Worm (Caenorhabditis elegans) whole organism, early embryonic: ENCODE data around the gene hpo-26.

Experiments used
- B0310.2 ChIP-seq: sonication (generic microtip); optimal IDR thresholded peaks from 2 replicates; lab custom pipeline; 2016; ENCODE audit warnings: mild to moderate bottlenecking, missing genetic modification characterization, missing compliant biosample characterization
- F13C5.2 ChIP-seq: sonication (generic microtip); optimal IDR thresholded peaks from 2 replicates; lab custom pipeline; 2017; ENCODE audit warnings: mild to moderate bottlenecking, missing genetic modification characterization, inconsistent platforms, missing compliant biosample characterization
- aly-1 ChIP-seq: sonication (generic microtip); optimal IDR thresholded peaks from 2 replicates; lab custom pipeline; 2016; ENCODE audit warnings: missing genetic modification characterization, missing compliant biosample characterization
- ama-1 ChIP-seq: fragments of 150-350 bp; optimal IDR thresholded peaks from 2 replicates; lab custom pipeline; 2014
- ceh-13 ChIP-seq: fragments of 200-800 bp; sonication (Bioruptor generic); optimal IDR thresholded peaks from 2 replicates; lab custom pipeline; 2018; ENCODE audit warnings: mild to moderate bottlenecking, missing genetic modification characterization, missing compliant biosample characterization
- ceh-36 ChIP-seq: sonication (generic microtip); optimal IDR thresholded peaks from 2 replicates; lab custom pipeline; 2016; ENCODE audit warnings: missing genetic modification characterization, inconsistent platforms, missing compliant biosample characterization
- flt-1 ChIP-seq: fragments of 200-800 bp; sonication (Bioruptor generic); IDR thresholded peaks from 2 replicates; pipeline ENCODE4 v1.3.6; 2022; ENCODE audit warnings: missing genetic modification characterization, missing compliant biosample characterization
- hmg-4 ChIP-seq: fragments of 200-800 bp; sonication (Bioruptor generic); optimal IDR thresholded peaks from 2 replicates; lab custom pipeline; 2018; ENCODE audit warnings: mild to moderate bottlenecking, missing genetic modification characterization, missing compliant biosample characterization
- hnd-1 ChIP-seq: sonication (generic microtip); optimal IDR thresholded peaks from 2 replicates; lab custom pipeline; 2016; ENCODE audit warnings: missing genetic modification characterization, missing compliant biosample characterization
- pes-1 ChIP-seq: fragments of 200-800 bp; sonication (Bioruptor generic); IDR thresholded peaks from 2 replicates; pipeline ENCODE4 v1.3.6; 2022; ENCODE audit warnings: missing genetic modification reagents, missing genetic modification characterization, missing compliant biosample characterization
- scrt-1 ChIP-seq: fragments of 200-800 bp; sonication (Bioruptor generic); IDR thresholded peaks from 2 replicates; pipeline ENCODE4 v1.3.6; 2022; ENCODE audit warnings: missing genetic modification characterization, missing compliant biosample characterization
- tbx-37 ChIP-seq: fragments of 200-800 bp; sonication (Bioruptor generic); conservative IDR thresholded peaks from 2 replicates; pipeline ENCODE4 v1.3.6; 2022; ENCODE audit warnings: missing genetic modification reagents, missing genetic modification characterization, missing compliant biosample characterization
- tra-4 ChIP-seq: sonication (generic microtip); optimal IDR thresholded peaks from 2 replicates; lab custom pipeline; 2017; ENCODE audit warnings: missing genetic modification characterization, missing compliant biosample characterization

- TF ChIP-seq ama-1 (lab: Kevin White, UChicago) (no peak), F13C5.2 (tag; lab: Kevin White, UChicago) (no peak), scrt-1 (GFP tag; lab: Robert Waterston, UW) (no peak), ceh-13 (GFP tag; lab: Kevin White, UChicago) (no peak), flt-1 (GFP tag; lab: Robert Waterston, UW) (no peak), B0310.2 (tag; lab: Kevin White, UChicago) (no peak), aly-1 (no peak), hnd-1 (no peak), pes-1 (no peak), hmg-4 (no peak), ceh-36 (no peak), tra-4 (tag; lab: Kevin White, UChicago) (no peak), tbx-37 (no peak)
Measured at ce11 chrV:6558103-6558502, 25.2 kb upstream of the hpo-26 start, which contains the start of gene spp-20.
